Fruit fly (Drosophila melanogaster): Measurements from ENCODE around the gene Cph.
A peak's percentile ranks its signal among the peaks of the same experiment; 100 is the strongest.

Cph gene

dm6 chrX:7225980-7226607 lies 88.6 kb downstream of the Cph start:
- TF ChIP-seq CG1832 (GFP tag; optimal IDR thresholded peaks at IDR 0.05), result peak; percentile 85
- TF ChIP-seq Vsx1 (GFP tag; optimal IDR thresholded peaks at IDR 0.05), result no peak
- TF ChIP-seq Adf1 (GFP tag; IDR thresholded peaks at IDR 0.05), result peak; percentile 84
- TF ChIP-seq odd (GFP tag; optimal IDR thresholded peaks at IDR 0.05), result no peak
- peak; percentile 48 for TF ChIP-seq Nf-YB (GFP tag; optimal IDR thresholded peaks at IDR 0.05)
- peak; percentile 75; the same call in 1 of the 2 replicates for TF ChIP-seq seq (GFP tag; IDR thresholded peaks at IDR 0.05)
- TF ChIP-seq Trl (optimal IDR thresholded peaks at IDR 0.05), result peak in 1 of 2 experiments; percentile 5
- TF ChIP-seq Trl (GFP tag; optimal IDR thresholded peaks at IDR 0.05), result no peak
- TF ChIP-seq Nf-YC (tag; optimal IDR thresholded peaks at IDR 0.05), result peak; percentile 64
- no peak for TF ChIP-seq Mes4 (GFP tag; optimal IDR thresholded peaks at IDR 0.05)
- no peak for TF ChIP-seq CG3281 (GFP tag; optimal IDR thresholded peaks at IDR 0.05)
- TF ChIP-seq Jarid2 (GFP tag; optimal IDR thresholded peaks at IDR 0.05), result peak; percentile 62
- TF ChIP-seq CG32772 (GFP tag; IDR thresholded peaks at IDR 0.05), result peak; percentile 72
- 0 out of 2 replicates have a peak, but pooled peaks have one; percentile 22 for TF ChIP-seq chm (GFP tag; IDR thresholded peaks at IDR 0.05)
- no peak for TF ChIP-seq CG32767 (GFP tag; IDR thresholded peaks at IDR 0.05)
- peak; percentile 86 for TF ChIP-seq crol (GFP tag; IDR thresholded peaks at IDR 0.05)
- TF ChIP-seq CG4424 (GFP tag; optimal IDR thresholded peaks at IDR 0.05), result no peak
- TF ChIP-seq Kr (GFP tag; optimal IDR thresholded peaks at IDR 0.05), result peak; percentile 19
- no peak for TF ChIP-seq hkb (optimal IDR thresholded peaks at IDR 0.05)
- TF ChIP-seq hkb (GFP tag; IDR thresholded peaks at IDR 0.05), result no peak
- peak; percentile 77 for TF ChIP-seq cg (GFP tag; optimal IDR thresholded peaks at IDR 0.05)
- peak; percentile 98 for TF ChIP-seq sqz (GFP tag; optimal IDR thresholded peaks at IDR 0.05)
- TF ChIP-seq kni (GFP tag; optimal IDR thresholded peaks at IDR 0.05), result peak; percentile 28
- TF ChIP-seq CG5180 (GFP tag; optimal IDR thresholded peaks at IDR 0.05), result peak; percentile 97
- TF ChIP-seq pros (GFP tag; optimal IDR thresholded peaks at IDR 0.05), result peak; percentile 63
- no peak for TF ChIP-seq en (GFP tag; optimal IDR thresholded peaks at IDR 0.05)
- TF ChIP-seq Med (GFP tag), result peak; percentile 23
- TF ChIP-seq Dll (GFP tag; IDR thresholded peaks at IDR 0.05; ENCODE audit: partially characterized antibody), result peak; percentile 26; the same call in 1 of the 4 replicates
- no peak for TF ChIP-seq CG1233 (GFP tag; optimal IDR thresholded peaks at IDR 0.05)

DNA sequence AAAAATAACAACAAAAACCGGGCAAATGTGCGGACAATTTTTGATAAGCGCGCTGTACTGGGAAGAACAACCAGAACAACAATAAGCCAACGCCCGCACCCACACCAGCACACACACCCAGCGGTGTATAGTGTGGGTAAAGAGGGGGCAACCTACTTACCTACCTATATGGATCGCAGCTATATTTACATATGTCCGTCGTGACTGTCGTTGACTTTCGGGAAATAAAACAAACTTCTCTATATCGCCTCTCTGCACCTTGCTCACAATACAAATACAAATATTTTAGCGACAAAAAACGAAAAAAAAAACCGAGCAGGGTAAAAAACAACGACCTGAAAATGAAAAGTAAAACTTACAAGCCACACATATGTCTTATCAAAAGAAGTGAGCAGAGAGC lies 89.8 kb downstream of the Cph start:
- TF ChIP-seq CG12659 (GFP tag; optimal IDR thresholded peaks at IDR 0.05) (no peak), ranshi (GFP tag; IDR thresholded peaks at IDR 0.05) (no peak), CG12744 (GFP tag; optimal IDR thresholded peaks at IDR 0.05) (no peak), ham (GFP tag; IDR thresholded peaks at IDR 0.05) (no peak), unc-4 (GFP tag; IDR thresholded peaks at IDR 0.05; ENCODE audit: partially characterized antibody) (no peak), gem (tag; optimal IDR thresholded peaks at IDR 0.05) (peak; percentile 18), CG15514 (GFP tag; optimal IDR thresholded peaks at IDR 0.05) (peak; percentile 24), pros (GFP tag; optimal IDR thresholded peaks at IDR 0.05) (no peak), CG17328 (GFP tag; IDR thresholded peaks at IDR 0.05) (no peak), lola (GFP tag; optimal IDR thresholded peaks at IDR 0.05) (no peak), CG18619 (GFP tag; optimal IDR thresholded peaks at IDR 0.05) (peak; percentile 23), sens (GFP tag) (peak; percentile 76), CG43689 (GFP tag; IDR thresholded peaks at IDR 0.05) (no peak), vfl (GFP tag; optimal IDR thresholded peaks at IDR 0.05) (no peak), lab (GFP tag; optimal IDR thresholded peaks at IDR 0.05) (peak; percentile 62), esg (GFP tag; conservative IDR thresholded peaks at IDR 0.05) (no peak), scrt (GFP tag; optimal IDR thresholded peaks at IDR 0.05) (peak; percentile 10), CG6689 (GFP tag; IDR thresholded peaks at IDR 0.05) (no peak), sisA (GFP tag; IDR thresholded peaks at IDR 0.05) (no peak), CG1233 (GFP tag; optimal IDR thresholded peaks at IDR 0.05) (no peak), ara (GFP tag; IDR thresholded peaks at IDR 0.05) (peak; percentile 53; the same call in 1 of the 2 replicates), CG4730 (GFP tag; IDR thresholded peaks at IDR 0.05) (no peak), oc (tag; optimal IDR thresholded peaks at IDR 0.05) (no peak), CG8089 (GFP tag; optimal IDR thresholded peaks at IDR 0.05) (peak; percentile 5), CTCF (GFP tag; optimal IDR thresholded peaks at IDR 0.05) (no peak)
